Fruit fly (Drosophila melanogaster) whole organism, embryonic: ENCODE results near the gene CG13067.

ENCODE experiments used
- Atf3 ChIP-seq: fragments of 200-800 bp; sonication (Bioruptor generic); optimal IDR thresholded peaks from 3 replicates; lab custom pipeline; 2016; ENCODE audit warnings: missing biosample characterization, missing genetic modification characterization
- CG10147 ChIP-seq: fragments of 200-800 bp; sonication (Bioruptor generic); optimal IDR thresholded peaks from 2 replicates; lab custom pipeline; 2019; ENCODE audit warnings: missing biosample characterization, mild to moderate bottlenecking, missing genetic modification characterization, moderate library complexity
- CG12071 ChIP-seq: fragments of 200-800 bp; sonication (Bioruptor generic); optimal IDR thresholded peaks from 3 replicates; lab custom pipeline; 2018; ENCODE audit warnings: missing biosample characterization, mild to moderate bottlenecking, missing genetic modification characterization
- CG12391 ChIP-seq: fragments of 200-800 bp; sonication (Bioruptor generic); optimal IDR thresholded peaks from 3 replicates; lab custom pipeline; 2018; ENCODE audit warnings: missing biosample characterization, mild to moderate bottlenecking, missing genetic modification characterization, moderate library complexity
- CG15514 ChIP-seq: fragments of 200-800 bp; sonication (Bioruptor generic); optimal IDR thresholded peaks from 3 replicates; lab custom pipeline; 2017; ENCODE audit warnings: missing biosample characterization, missing genetic modification characterization, mild to moderate bottlenecking, moderate library complexity, missing genetic modification reagents
- CG17612 ChIP-seq: fragments of 200-800 bp; sonication (Bioruptor generic); IDR thresholded peaks from 2 replicates; pipeline ENCODE4 v1.3.6; 2022; ENCODE audit warnings: missing biosample characterization, missing genetic modification characterization
- CG2120 ChIP-seq: fragments of 200-800 bp; sonication (Bioruptor generic); optimal IDR thresholded peaks from 3 replicates; lab custom pipeline; 2016; ENCODE audit warnings: missing biosample characterization, missing genetic modification characterization
- CG3726 ChIP-seq: fragments of 200-800 bp; sonication (Bioruptor generic); IDR thresholded peaks from 3 replicates; pipeline ENCODE4, ENCODE4 v1.3.6; 2022; ENCODE audit warnings: missing biosample characterization, missing genetic modification characterization
- CG4282 ChIP-seq: fragments of 200-800 bp; sonication (Bioruptor generic); optimal IDR thresholded peaks from 2 replicates; lab custom pipeline; 2016; ENCODE audit warnings: missing biosample characterization, missing genetic modification characterization
- CG4707 ChIP-seq: fragments of 200-800 bp; sonication (Bioruptor generic); optimal IDR thresholded peaks from 2 replicates; lab custom pipeline; 2018; ENCODE audit warnings: missing biosample characterization, mild to moderate bottlenecking, missing genetic modification characterization, moderate library complexity
- CG5180 ChIP-seq: fragments of 200-800 bp; sonication (Bioruptor generic); optimal IDR thresholded peaks from 3 replicates; lab custom pipeline; 2017; ENCODE audit warnings: missing biosample characterization, missing genetic modification characterization, mild to moderate bottlenecking, moderate library complexity, missing genetic modification reagents
- CG5953 ChIP-seq: fragments of 200-800 bp; sonication (Bioruptor generic); IDR thresholded peaks from 2 replicates; pipeline ENCODE4 v1.3.6; 2022; ENCODE audit warnings: missing biosample characterization, missing genetic modification characterization
- CG6254 ChIP-seq: fragments of 200-800 bp; sonication (Bioruptor generic); optimal IDR thresholded peaks from 3 replicates; lab custom pipeline; 2017; ENCODE audit warnings: mild to moderate bottlenecking, missing biosample characterization, missing genetic modification reagents, missing genetic modification characterization
- CG6654 ChIP-seq: fragments of 200-800 bp; sonication (Bioruptor generic); optimal IDR thresholded peaks from 2 replicates; lab custom pipeline; 2017; ENCODE audit warnings: missing biosample characterization, mild to moderate bottlenecking, missing genetic modification characterization
- CG6854 ChIP-seq: fragments of 200-800 bp; sonication (Bioruptor generic); optimal IDR thresholded peaks from 3 replicates; lab custom pipeline; 2017; ENCODE audit warnings: missing biosample characterization, mild to moderate bottlenecking, missing genetic modification characterization
- CG7357 ChIP-seq: fragments of 200-800 bp; sonication (Bioruptor generic); IDR thresholded peaks from 3 replicates; pipeline ENCODE4 v1.3.6; 2022; ENCODE audit warnings: missing biosample characterization, missing genetic modification characterization
- CG8478 ChIP-seq: fragments of >200 bp; optimal IDR thresholded peaks from 2 replicates; lab custom pipeline; 2018
- CG9727 ChIP-seq: fragments of 200-800 bp; sonication (Bioruptor generic); optimal IDR thresholded peaks from 3 replicates; lab custom pipeline; 2017; ENCODE audit warnings: missing biosample characterization, mild to moderate bottlenecking, missing genetic modification characterization
- CG9876 ChIP-seq: fragments of 200-800 bp; sonication (Bioruptor generic); optimal IDR thresholded peaks from 2 replicates; lab custom pipeline; 2016; ENCODE audit warnings: missing biosample characterization, missing genetic modification characterization
- Chrac-16 ChIP-seq: fragments of 200-800 bp; sonication (Bioruptor generic); optimal IDR thresholded peaks from 3 replicates; lab custom pipeline; 2016; ENCODE audit warnings: missing biosample characterization, missing genetic modification characterization
- D ChIP-seq, 2 experiments: fragments of 200-800 bp in 1 of 2; fragments of >200 bp in 1 of 2; sonication (Bioruptor generic) in 1 of 2; optimal IDR thresholded peaks; 2 replicates in 1 of 2; 3 replicates in 1 of 2; lab custom pipeline; 2017; ENCODE audit warnings: mild to moderate bottlenecking in 1 of 2, missing biosample characterization in 1 of 2, missing genetic modification characterization in 1 of 2, missing genetic modification reagents in 1 of 2
- D19A ChIP-seq: fragments of 200-800 bp; optimal IDR thresholded peaks from 3 replicates; lab custom pipeline; 2019; ENCODE audit warnings: missing biosample characterization, mild to moderate bottlenecking, missing genetic modification characterization, moderate library complexity
- Dek ChIP-seq: fragments of 200-800 bp; sonication (Bioruptor generic); optimal IDR thresholded peaks from 3 replicates; lab custom pipeline; 2019; ENCODE audit warnings: missing biosample characterization, mild to moderate bottlenecking, missing genetic modification characterization, moderate library complexity
- Fer3 ChIP-seq: fragments of 200-800 bp; sonication (Bioruptor generic); optimal IDR thresholded peaks from 2 replicates; lab custom pipeline; 2018; ENCODE audit warnings: missing biosample characterization, mild to moderate bottlenecking, missing genetic modification characterization, moderate library complexity
- GATAe ChIP-seq: fragments of 200-800 bp; sonication (Bioruptor generic); conservative IDR thresholded peaks from 2 replicates; pipeline ENCODE4 v1.3.6; 2022; ENCODE audit warnings: missing biosample characterization, missing genetic modification characterization
- Hey ChIP-seq: fragments of 200-800 bp; sonication (Bioruptor generic); optimal IDR thresholded peaks from 3 replicates; lab custom pipeline; 2018; ENCODE audit warnings: missing biosample characterization, mild to moderate bottlenecking, missing genetic modification characterization
- Kr ChIP-seq: fragments of 200-800 bp; sonication (Bioruptor generic); optimal IDR thresholded peaks from 2 replicates; lab custom pipeline; 2017; ENCODE audit warnings: missing biosample characterization, mild to moderate bottlenecking, missing genetic modification characterization
- PHDP ChIP-seq: fragments of 200-800 bp; sonication (Bioruptor generic); optimal IDR thresholded peaks from 3 replicates; lab custom pipeline; 2018; ENCODE audit warnings: missing biosample characterization, mild to moderate bottlenecking, missing genetic modification characterization, moderate library complexity
- Ravus ChIP-seq: fragments of 200-800 bp; sonication (Bioruptor generic); IDR thresholded peaks from 2 replicates; pipeline ENCODE4 v1.3.6; 2022; ENCODE audit warnings: missing biosample characterization, missing genetic modification characterization
- Spps ChIP-seq: fragments of 200-800 bp; sonication (Bioruptor generic); optimal IDR thresholded peaks from 2 replicates; lab custom pipeline; 2018; ENCODE audit warnings: missing biosample characterization, mild to moderate bottlenecking, missing genetic modification characterization
- Tbp ChIP-seq: fragments of >200 bp; optimal IDR thresholded peaks from 2 replicates; lab custom pipeline; 2018; ENCODE audit warnings: missing biosample characterization, missing genetic modification characterization
- YL-1 ChIP-seq: fragments of 200-800 bp; sonication (Bioruptor generic); optimal IDR thresholded peaks from 3 replicates; lab custom pipeline; 2017; ENCODE audit warnings: missing biosample characterization, mild to moderate bottlenecking, missing genetic modification characterization
- chinmo ChIP-seq: fragments of 200-800 bp; sonication (Bioruptor generic); IDR thresholded peaks from 4 replicates; pipeline ENCODE4 v1.3.6; 2022; ENCODE audit warnings: missing biosample characterization, missing genetic modification characterization; ENCODE audit not compliant: partially characterized antibody
- dmrt99B ChIP-seq: fragments of 200-800 bp; sonication (Bioruptor generic); optimal IDR thresholded peaks from 2 replicates; lab custom pipeline; 2018; ENCODE audit warnings: missing biosample characterization, mild to moderate bottlenecking, missing genetic modification characterization, moderate library complexity
- esg ChIP-seq: fragments of 200-800 bp; sonication (Bioruptor generic); conservative IDR thresholded peaks from 2 replicates; pipeline ENCODE4 v1.3.6; 2022; ENCODE audit warnings: missing biosample characterization, missing genetic modification characterization
- fd102C ChIP-seq: fragments of 200-800 bp; sonication (Bioruptor generic); optimal IDR thresholded peaks from 2 replicates; lab custom pipeline; 2018; ENCODE audit warnings: missing biosample characterization, mild to moderate bottlenecking, missing genetic modification characterization, moderate library complexity
- ind ChIP-seq: fragments of 200-800 bp; sonication (Bioruptor generic); optimal IDR thresholded peaks from 3 replicates; lab custom pipeline; 2016; ENCODE audit warnings: missing biosample characterization, missing genetic modification characterization
- insv ChIP-seq, 2 experiments: fragments of 200-800 bp; sonication (Bioruptor generic); optimal IDR thresholded peaks; 3 replicates each; lab custom pipeline; 2016 to 2018; ENCODE audit warnings: missing biosample characterization in 2 of 2, missing genetic modification characterization in 2 of 2
- jumu ChIP-seq: fragments of 200-800 bp; sonication (Bioruptor generic); optimal IDR thresholded peaks from 3 replicates; lab custom pipeline; 2016; ENCODE audit warnings: missing biosample characterization, missing genetic modification characterization
- kay ChIP-seq: fragments of 200-800 bp; sonication (Bioruptor generic); optimal IDR thresholded peaks from 2 replicates; lab custom pipeline; 2016; ENCODE audit warnings: missing biosample characterization, missing genetic modification characterization
- lola ChIP-seq, 3 experiments: fragments of >200 bp in 2 of 3; fragments of 200-800 bp in 1 of 3; sonication (Bioruptor generic) in 1 of 3; optimal IDR thresholded peaks; 2 replicates each; lab custom pipeline; 2017 to 2019; ENCODE audit warnings: missing biosample characterization in 3 of 3, missing genetic modification characterization in 3 of 3, mild to moderate bottlenecking in 1 of 3, moderate library complexity in 1 of 3
- nom ChIP-seq: fragments of 200-800 bp; sonication (Bioruptor generic); optimal IDR thresholded peaks from 2 replicates; lab custom pipeline; 2017; ENCODE audit warnings: missing biosample characterization, missing genetic modification characterization, mild to moderate bottlenecking, moderate library complexity, missing genetic modification reagents
- otp ChIP-seq: fragments of 200-800 bp; sonication (Bioruptor generic); IDR thresholded peaks from 3 replicates; pipeline ENCODE4, ENCODE4 v1.3.6; 2022; ENCODE audit warnings: missing biosample characterization, missing genetic modification characterization
- p53 ChIP-seq: fragments of 200-800 bp; sonication (Bioruptor generic); optimal IDR thresholded peaks from 2 replicates; lab custom pipeline; 2016; ENCODE audit warnings: missing biosample characterization, missing genetic modification characterization
- pfk ChIP-seq: fragments of 200-800 bp; sonication (Bioruptor generic); optimal IDR thresholded peaks from 2 replicates; lab custom pipeline; 2018; ENCODE audit warnings: missing biosample characterization, mild to moderate bottlenecking, missing genetic modification characterization, moderate library complexity
- sens-2 ChIP-seq: fragments of 200-800 bp; sonication (Bioruptor generic); IDR thresholded peaks from 2 replicates; pipeline ENCODE4 v1.3.6; 2022; ENCODE audit warnings: missing biosample characterization, missing genetic modification characterization
- tna ChIP-seq: fragments of 200-800 bp; sonication (Bioruptor generic); IDR thresholded peaks from 2 replicates; pipeline ENCODE4 v1.3.6; 2022; ENCODE audit warnings: missing biosample characterization, missing genetic modification characterization; ENCODE audit not compliant: partially characterized antibody
- unpg ChIP-seq: fragments of 200-800 bp; sonication (Bioruptor generic); optimal IDR thresholded peaks from 3 replicates; lab custom pipeline; 2018; ENCODE audit warnings: missing biosample characterization, mild to moderate bottlenecking, missing genetic modification characterization, moderate library complexity
- yki ChIP-seq: fragments of >200 bp; optimal IDR thresholded peaks from 3 replicates; lab custom pipeline; 2018

The CG13067 gene

DNA sequence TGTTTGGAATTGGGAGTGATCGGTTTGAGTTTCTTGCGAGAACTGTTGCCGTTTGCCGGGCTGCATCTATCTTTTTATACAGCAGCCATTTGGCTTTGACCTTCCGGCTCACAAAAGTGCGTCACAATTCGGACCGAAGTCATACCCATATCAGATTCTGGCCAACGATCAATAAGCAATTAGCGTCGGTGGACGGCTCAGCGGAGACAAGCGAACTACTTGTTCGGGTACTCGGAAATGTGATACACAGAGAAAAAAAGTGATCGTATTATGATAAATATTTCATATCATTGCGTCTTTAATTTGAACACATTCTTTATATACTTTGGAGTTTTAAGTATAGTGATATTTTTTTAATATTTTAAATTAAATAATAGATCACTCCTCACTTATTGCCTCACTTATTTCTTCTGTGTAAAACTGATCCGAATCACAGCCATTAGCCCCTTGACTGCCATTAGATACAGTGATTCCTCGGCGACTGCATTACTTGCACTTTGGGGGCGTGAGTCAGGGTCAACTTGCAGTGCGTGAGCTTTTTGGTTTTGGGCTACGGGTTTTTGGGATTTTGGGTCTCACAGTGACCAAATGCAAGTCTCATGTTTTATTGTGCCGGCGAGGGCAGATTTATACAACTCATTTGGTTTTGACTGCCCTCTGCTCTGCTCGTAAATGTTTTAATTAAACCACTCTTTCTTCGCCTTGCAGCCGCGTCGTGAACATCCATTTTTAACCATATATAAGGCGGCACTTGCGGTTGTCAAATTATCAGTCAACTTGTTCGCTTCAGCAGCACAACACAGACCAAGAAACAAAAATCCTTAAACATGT lies 35.0 kb downstream of the CG13067 start, which contains the start of the genes CG13043 and CG13063 (continued):
- no peak for TF ChIP-seq CG6654 (GFP tag; lab: Kevin White, UChicago)
- no peak for TF ChIP-seq CG6854 (GFP tag; lab: Kevin White, UChicago)
- no peak for TF ChIP-seq Ravus (GFP tag; lab: Robert Waterston, UW)
- TF ChIP-seq CG10147 (GFP tag; lab: Kevin White, UChicago) = no peak
- TF ChIP-seq Dek = no peak
- TF ChIP-seq chinmo (GFP tag; lab: Robert Waterston, UW) = no peak
- no peak for TF ChIP-seq CG2120 (GFP tag; lab: Kevin White, UChicago)
- TF ChIP-seq dmrt99B (tag; lab: Kevin White, UChicago) = peak; percentile 2
- TF ChIP-seq fd102C (GFP tag; lab: Kevin White, UChicago) = no peak
- no peak for TF ChIP-seq D19A (tag; lab: Kevin White, UChicago)
- no peak for TF ChIP-seq CG9727 (GFP tag; lab: Kevin White, UChicago)
- TF ChIP-seq Kr (GFP tag; lab: Kevin White, UChicago) = no peak
- TF ChIP-seq Fer3 = no peak
- TF ChIP-seq YL-1 = no peak
- no peak for TF ChIP-seq jumu
- TF ChIP-seq CG17612 (GFP tag; lab: Robert Waterston, UW) = no peak
- no peak for TF ChIP-seq pfk (GFP tag; lab: Kevin White, UChicago)
- no peak for TF ChIP-seq ind (GFP tag; lab: Kevin White, UChicago)
- TF ChIP-seq Spps (tag; lab: Kevin White, UChicago) = no peak
- TF ChIP-seq CG8478 (lab: Kevin White, UChicago) = no peak
- no peak for TF ChIP-seq yki (lab: Kevin White, UChicago)
- TF ChIP-seq CG9876 = no peak
- no peak for TF ChIP-seq Atf3 (GFP tag; lab: Kevin White, UChicago)
- TF ChIP-seq D (optimal IDR thresholded peaks at IDR 0.05; lab: Kevin White, UChicago) = no peak
- TF ChIP-seq D (GFP tag; optimal IDR thresholded peaks at IDR 0.05; lab: Kevin White, UChicago) = no peak
- no peak for TF ChIP-seq nom
- no peak for TF ChIP-seq CG15514 (GFP tag; lab: Kevin White, UChicago)
- TF ChIP-seq insv (GFP tag; optimal IDR thresholded peaks at IDR 0.05; lab: Kevin White, UChicago) = no peak
- TF ChIP-seq unpg (GFP tag; lab: Kevin White, UChicago) = peak; percentile 42
- TF ChIP-seq Chrac-16 = no peak
- no peak for TF ChIP-seq CG5180
- no peak for TF ChIP-seq CG5953 (GFP tag; lab: Robert Waterston, UW)
- no peak for TF ChIP-seq GATAe
- no peak for TF ChIP-seq CG12391 (tag; lab: Kevin White, UChicago)
- peak; percentile 3 for TF ChIP-seq PHDP (tag; lab: Kevin White, UChicago)
- TF ChIP-seq CG6254 (GFP tag; lab: Kevin White, UChicago) = no peak
- no peak for TF ChIP-seq tna
- TF ChIP-seq p53 (GFP tag; lab: Kevin White, UChicago) = no peak
- TF ChIP-seq Hey (tag; lab: Kevin White, UChicago) = no peak
- no peak for TF ChIP-seq CG4707 (GFP tag; lab: Kevin White, UChicago)
- no peak for TF ChIP-seq Tbp (GFP tag; lab: Kevin White, UChicago)
- TF ChIP-seq esg = no peak
- no peak for TF ChIP-seq CG7357 (GFP tag; lab: Robert Waterston, UW)
- no peak for TF ChIP-seq otp (GFP tag; lab: Robert Waterston, UW)
- no peak for TF ChIP-seq lola (GFP tag; optimal IDR thresholded peaks at IDR 0.05; lab: Kevin White, UChicago)
- no peak for TF ChIP-seq CG12071
- no peak for TF ChIP-seq kay (GFP tag; lab: Kevin White, UChicago)
- no peak for TF ChIP-seq CG4282 (GFP tag; lab: Kevin White, UChicago)
- TF ChIP-seq sens-2 = no peak
- TF ChIP-seq CG3726 (GFP tag; lab: Robert Waterston, UW) = no peak
